Fruit fly (Drosophila melanogaster): Measurements from ENCODE around the gene CG6144.

CG6144 gene

dm6 chr2L:10474268-10474678, 14.2 kb upstream of the CG6144 start, which contains the start of gene RluA-1 (continued):
- TF ChIP-seq CG11398 (GFP tag; optimal IDR thresholded peaks at IDR 0.05) = peak; percentile 87
- peak; percentile 95 for TF ChIP-seq NC2β (GFP tag; optimal IDR thresholded peaks at IDR 0.05)
- TF ChIP-seq salm (tag; optimal IDR thresholded peaks at IDR 0.05) = peak; percentile 99
- peak; percentile 96 for TF ChIP-seq CG8359 (GFP tag; optimal IDR thresholded peaks at IDR 0.05; ENCODE audit: borderline replicate concordance)
- TF ChIP-seq hbn (GFP tag; IDR thresholded peaks at IDR 0.05; ENCODE audit: partially characterized antibody) = peak; percentile 53; the same call in 1 of the 2 replicates
- TF ChIP-seq btn (GFP tag; optimal IDR thresholded peaks at IDR 0.05) = peak; percentile 89
- peak; percentile 99 for TF ChIP-seq CG12942 (GFP tag; optimal IDR thresholded peaks at IDR 0.05)
- peak; percentile 73 for TF ChIP-seq MBD-R2 (GFP tag; IDR thresholded peaks at IDR 0.05)
- TF ChIP-seq sd (tag; optimal IDR thresholded peaks at IDR 0.05) = peak; percentile 97
- peak; percentile 99 for TF ChIP-seq CG1602 (GFP tag; optimal IDR thresholded peaks at IDR 0.05)
- TF ChIP-seq Hey (tag; optimal IDR thresholded peaks at IDR 0.05) = peak; percentile 89
- peak; percentile 96 for TF ChIP-seq bab2 (GFP tag; optimal IDR thresholded peaks at IDR 0.05)
- TF ChIP-seq tgo (GFP tag; IDR thresholded peaks at IDR 0.05) = peak; percentile 100
- TF ChIP-seq CG34224 (GFP tag; IDR thresholded peaks at IDR 0.05; ENCODE audit: partially characterized antibody) = peak; percentile 67; the same call in 2 of the 3 replicates
- no peak for TF ChIP-seq CkIIα-i1 (GFP tag; IDR thresholded peaks at IDR 0.05)
- TF ChIP-seq CG8089 (GFP tag; optimal IDR thresholded peaks at IDR 0.05) = peak; percentile 92
- peak; percentile 100 for TF ChIP-seq stc (GFP tag; IDR thresholded peaks at IDR 0.05)
- TF ChIP-seq CG7963 (GFP tag; IDR thresholded peaks at IDR 0.05; ENCODE audit: partially characterized antibody) = 0 out of 3 replicates have a peak, but pooled peaks have one; percentile 48
- TF ChIP-seq CG12071 (GFP tag; optimal IDR thresholded peaks at IDR 0.05) = peak; percentile 99
- TF ChIP-seq grau (tag; optimal IDR thresholded peaks at IDR 0.05) = peak; percentile 99
- peak; percentile 100 for TF ChIP-seq gce (GFP tag; IDR thresholded peaks at IDR 0.05)
- peak; percentile 86 for TF ChIP-seq CG12236 (GFP tag; optimal IDR thresholded peaks at IDR 0.05)
- peak; percentile 99 for TF ChIP-seq Asciz (GFP tag; optimal IDR thresholded peaks at IDR 0.05)
- TF ChIP-seq bowl (GFP tag; IDR thresholded peaks at IDR 0.05) = peak; percentile 99
- peak; percentile 100 for TF ChIP-seq CG34422 (GFP tag; IDR thresholded peaks at IDR 0.05)
- peak; percentile 92 for TF ChIP-seq Ets97D (GFP tag; optimal IDR thresholded peaks at IDR 0.05)
- TF ChIP-seq Ravus (GFP tag; IDR thresholded peaks at IDR 0.05) = peak; percentile 97
- TF ChIP-seq Max (GFP tag; optimal IDR thresholded peaks at IDR 0.05) = peak; percentile 99
- peak; percentile 99 for TF ChIP-seq CG33557 (GFP tag; optimal IDR thresholded peaks at IDR 0.05)
- peak; percentile 94 for TF ChIP-seq E2f2 (GFP tag; IDR thresholded peaks at IDR 0.05)
- TF ChIP-seq CG8765 (GFP tag; IDR thresholded peaks at IDR 0.05) = peak; percentile 98
- TF ChIP-seq br (optimal IDR thresholded peaks at IDR 0.05) = no peak
- peak; percentile 99 for TF ChIP-seq CG12299 (tag; optimal IDR thresholded peaks at IDR 0.05)
- peak; percentile 99 for TF ChIP-seq Optix (GFP tag; IDR thresholded peaks at IDR 0.05)
- TF ChIP-seq gcm2 (GFP tag; optimal IDR thresholded peaks at IDR 0.05) = peak; percentile 98
- TF ChIP-seq CG14667 (GFP tag; IDR thresholded peaks at IDR 0.05) = peak; percentile 99
- TF ChIP-seq CG11723 (GFP tag; optimal IDR thresholded peaks at IDR 0.05) = peak; percentile 99
- peak; percentile 91 for TF ChIP-seq CG10959 (GFP tag; IDR thresholded peaks at IDR 0.05)
- TF ChIP-seq Xrp1 (GFP tag; IDR thresholded peaks at IDR 0.05) = peak; percentile 100
- TF ChIP-seq ash1 (GFP tag; optimal IDR thresholded peaks at IDR 0.05) = peak; percentile 87
- peak; percentile 100 for TF ChIP-seq zen (tag; optimal IDR thresholded peaks at IDR 0.05)
- peak; percentile 100 for TF ChIP-seq CG12391 (tag; optimal IDR thresholded peaks at IDR 0.05)
- peak; percentile 53 for TF ChIP-seq HmgD (GFP tag; optimal IDR thresholded peaks at IDR 0.05)
- TF ChIP-seq Atf6 (GFP tag; IDR thresholded peaks at IDR 0.05) = peak; percentile 97
- peak; percentile 80 for TF ChIP-seq pros (GFP tag; optimal IDR thresholded peaks at IDR 0.05)
- TF ChIP-seq pan (optimal IDR thresholded peaks at IDR 0.05) = no peak
- peak in 1 of 2 experiments; percentile 100 for TF ChIP-seq pan (GFP tag; optimal IDR thresholded peaks at IDR 0.05 in 1 of 2, IDR thresholded peaks at IDR 0.05 in 1 of 2)
- peak; percentile 97 for TF ChIP-seq CG7987 (GFP tag; optimal IDR thresholded peaks at IDR 0.05)
- TF ChIP-seq trem (tag; optimal IDR thresholded peaks at IDR 0.05) = peak; percentile 97
- TF ChIP-seq Lpt (GFP tag; optimal IDR thresholded peaks at IDR 0.05) = no peak
- peak; percentile 86 for TF ChIP-seq z (GFP tag; IDR thresholded peaks at IDR 0.05)
- peak; percentile 100 for TF ChIP-seq ci (GFP tag; IDR thresholded peaks at IDR 0.05)

Measured in whole organism, embryonic.